Fruit fly (Drosophila melanogaster) whole organism, embryonic: ENCODE results near the gene Crz.
A peak's percentile ranks its signal among the peaks of the same experiment; 100 is the strongest.

Source experiments
- Ada2b ChIP-seq: fragments of 200-800 bp; sonication (Bioruptor generic); IDR thresholded peaks from 2 replicates; pipeline ENCODE4 v1.3.6; 2022; ENCODE audit warnings: missing biosample characterization, missing genetic modification characterization
- Awh ChIP-seq: fragments of 200-800 bp; sonication (Bioruptor generic); IDR thresholded peaks from 2 replicates; pipeline ENCODE4, ENCODE4 v1.3.6; 2022; ENCODE audit warnings: missing biosample characterization, missing genetic modification characterization
- CG10147 ChIP-seq: fragments of 200-800 bp; sonication (Bioruptor generic); optimal IDR thresholded peaks from 2 replicates; lab custom pipeline; 2019; ENCODE audit warnings: missing biosample characterization, mild to moderate bottlenecking, missing genetic modification characterization, moderate library complexity
- CG11695 ChIP-seq: fragments of 200-800 bp; sonication (Bioruptor generic); IDR thresholded peaks from 3 replicates; pipeline ENCODE4 v1.3.6; 2022; ENCODE audit warnings: missing biosample characterization, missing genetic modification characterization
- CG12155 ChIP-seq: fragments of 200-800 bp; sonication (Bioruptor generic); optimal IDR thresholded peaks from 3 replicates; lab custom pipeline; 2016; ENCODE audit warnings: missing biosample characterization, missing genetic modification characterization
- CG1233 ChIP-seq: fragments of 200-800 bp; sonication (Bioruptor generic); optimal IDR thresholded peaks from 4 replicates; lab custom pipeline; 2018; ENCODE audit warnings: missing biosample characterization, mild to moderate bottlenecking, missing genetic modification characterization
- CG12769 ChIP-seq: fragments of 200-800 bp; sonication (Bioruptor generic); optimal IDR thresholded peaks from 2 replicates; lab custom pipeline; 2019; ENCODE audit warnings: missing biosample characterization, mild to moderate bottlenecking, missing genetic modification characterization, moderate library complexity
- CG14014 ChIP-seq: fragments of 200-800 bp; sonication (Bioruptor generic); IDR thresholded peaks from 2 replicates; pipeline ENCODE4 v1.3.6; 2022; ENCODE audit warnings: missing biosample characterization, missing genetic modification characterization
- CG1603 ChIP-seq: fragments of 200-800 bp; sonication (Bioruptor generic); optimal IDR thresholded peaks from 2 replicates; lab custom pipeline; 2019; ENCODE audit warnings: missing biosample characterization, mild to moderate bottlenecking, missing genetic modification characterization, moderate library complexity
- CG32772 ChIP-seq: fragments of 200-800 bp; sonication (Bioruptor generic); IDR thresholded peaks from 2 replicates; pipeline ENCODE4 v1.3.6; 2022; ENCODE audit warnings: missing biosample characterization, missing genetic modification characterization
- CG33557 ChIP-seq: fragments of 200-800 bp; sonication (Bioruptor generic); optimal IDR thresholded peaks from 2 replicates; lab custom pipeline; 2019; ENCODE audit warnings: missing biosample characterization, mild to moderate bottlenecking, missing genetic modification characterization, moderate library complexity
- CG34376 ChIP-seq: fragments of 200-800 bp; sonication (Bioruptor generic); optimal IDR thresholded peaks from 2 replicates; lab custom pipeline; 2018; ENCODE audit warnings: missing biosample characterization, mild to moderate bottlenecking, missing genetic modification characterization
- CG5180 ChIP-seq: fragments of 200-800 bp; sonication (Bioruptor generic); optimal IDR thresholded peaks from 3 replicates; lab custom pipeline; 2017; ENCODE audit warnings: missing biosample characterization, missing genetic modification characterization, mild to moderate bottlenecking, moderate library complexity, missing genetic modification reagents
- CG5953 ChIP-seq: fragments of 200-800 bp; sonication (Bioruptor generic); IDR thresholded peaks from 2 replicates; pipeline ENCODE4 v1.3.6; 2022; ENCODE audit warnings: missing biosample characterization, missing genetic modification characterization
- CG7271 ChIP-seq: fragments of 200-800 bp; sonication (Bioruptor generic); optimal IDR thresholded peaks from 2 replicates; lab custom pipeline; 2018; ENCODE audit warnings: missing biosample characterization, mild to moderate bottlenecking, missing genetic modification characterization, moderate library complexity
- CG7786 ChIP-seq: fragments of 200-800 bp; sonication (Bioruptor generic); optimal IDR thresholded peaks from 2 replicates; lab custom pipeline; 2016; ENCODE audit warnings: missing biosample characterization, missing genetic modification characterization
- CG9876 ChIP-seq: fragments of 200-800 bp; sonication (Bioruptor generic); optimal IDR thresholded peaks from 2 replicates; lab custom pipeline; 2016; ENCODE audit warnings: missing biosample characterization, missing genetic modification characterization
- Fer1 ChIP-seq: fragments of 200-800 bp; sonication (Bioruptor generic); optimal IDR thresholded peaks from 2 replicates; lab custom pipeline; 2017; ENCODE audit warnings: missing biosample characterization, mild to moderate bottlenecking, missing genetic modification characterization
- HLH54F ChIP-seq: fragments of 200-800 bp; sonication (Bioruptor generic); optimal IDR thresholded peaks from 3 replicates; lab custom pipeline; 2016; ENCODE audit warnings: missing biosample characterization, missing genetic modification characterization
- Hand ChIP-seq: fragments of 200-800 bp; sonication (Bioruptor generic); optimal IDR thresholded peaks from 2 replicates; lab custom pipeline; 2017; ENCODE audit warnings: mild to moderate bottlenecking, missing biosample characterization, missing genetic modification reagents, missing genetic modification characterization
- HmgZ ChIP-seq: fragments of 200-800 bp; sonication (Bioruptor generic); optimal IDR thresholded peaks from 2 replicates; lab custom pipeline; 2018; ENCODE audit warnings: missing biosample characterization, mild to moderate bottlenecking, missing genetic modification characterization
- Hr39 ChIP-seq: fragments of >200 bp; optimal IDR thresholded peaks from 2 replicates; lab custom pipeline; 2017
- Lim3 ChIP-seq: fragments of 200-800 bp; sonication (Bioruptor generic); IDR thresholded peaks from 2 replicates; pipeline ENCODE4 v1.3.6; 2022; ENCODE audit warnings: missing biosample characterization, missing genetic modification characterization
- NFAT ChIP-seq: fragments of 200-800 bp; sonication (Bioruptor generic); IDR thresholded peaks from 2 replicates; pipeline ENCODE4 v1.3.6; 2022; ENCODE audit warnings: missing biosample characterization, missing genetic modification characterization
- Optix ChIP-seq: fragments of 200-800 bp; sonication (Bioruptor generic); IDR thresholded peaks from 3 replicates; pipeline ENCODE4 v1.3.6; 2022; ENCODE audit warnings: missing biosample characterization, missing genetic modification characterization
- PHDP ChIP-seq: fragments of 200-800 bp; sonication (Bioruptor generic); optimal IDR thresholded peaks from 3 replicates; lab custom pipeline; 2018; ENCODE audit warnings: missing biosample characterization, mild to moderate bottlenecking, missing genetic modification characterization, moderate library complexity
- Rfx ChIP-seq: fragments of 200-800 bp; sonication (Bioruptor generic); IDR thresholded peaks from 2 replicates; pipeline ENCODE4 v1.3.6; 2022; ENCODE audit warnings: missing biosample characterization, missing genetic modification characterization
- abd-A ChIP-seq: fragments of 200-800 bp; sonication (Bioruptor generic); optimal IDR thresholded peaks from 3 replicates; lab custom pipeline; 2019; ENCODE audit warnings: missing biosample characterization, mild to moderate bottlenecking, missing genetic modification characterization, moderate library complexity
- amos ChIP-seq: fragments of 200-800 bp; sonication (Bioruptor generic); IDR thresholded peaks from 2 replicates; pipeline ENCODE4 v1.3.6; 2022; ENCODE audit warnings: missing biosample characterization, missing genetic modification characterization; ENCODE audit not compliant: partially characterized antibody
- cad ChIP-seq: fragments of >200 bp; optimal IDR thresholded peaks from 2 replicates; lab custom pipeline; 2017; ENCODE audit warnings: missing biosample characterization, missing genetic modification characterization
- chm ChIP-seq: fragments of 200-800 bp; sonication (Bioruptor generic); IDR thresholded peaks from 2 replicates; pipeline ENCODE4 v1.3.6; 2022; ENCODE audit warnings: missing biosample characterization, missing genetic modification characterization
- ems ChIP-seq: fragments of 200-800 bp; sonication (Bioruptor generic); optimal IDR thresholded peaks from 3 replicates; lab custom pipeline; 2016; ENCODE audit warnings: missing biosample characterization, missing genetic modification characterization
- gt ChIP-seq: fragments of 200-800 bp; sonication (Bioruptor generic); IDR thresholded peaks from 2 replicates; pipeline ENCODE4 v1.3.6; 2022; ENCODE audit warnings: missing biosample characterization, missing genetic modification characterization
- ham ChIP-seq: fragments of 200-800 bp; sonication (Bioruptor generic); IDR thresholded peaks from 2 replicates; pipeline ENCODE4 v1.3.6; 2022; ENCODE audit warnings: missing biosample characterization, missing genetic modification characterization
- hth ChIP-seq: fragments of >200 bp; optimal IDR thresholded peaks from 2 replicates; lab custom pipeline; 2017; ENCODE audit warnings: inconsistent platforms
- jumu ChIP-seq: fragments of 200-800 bp; sonication (Bioruptor generic); optimal IDR thresholded peaks from 3 replicates; lab custom pipeline; 2016; ENCODE audit warnings: missing biosample characterization, missing genetic modification characterization
- kay ChIP-seq: fragments of 200-800 bp; sonication (Bioruptor generic); optimal IDR thresholded peaks from 2 replicates; lab custom pipeline; 2016; ENCODE audit warnings: missing biosample characterization, missing genetic modification characterization
- lbe ChIP-seq: fragments of 200-800 bp; sonication (Bioruptor generic); optimal IDR thresholded peaks from 2 replicates; lab custom pipeline; 2016; ENCODE audit warnings: missing biosample characterization, mild to moderate bottlenecking, missing genetic modification characterization
- luna ChIP-seq: fragments of 200-800 bp; sonication (Bioruptor generic); optimal IDR thresholded peaks from 2 replicates; lab custom pipeline; 2016; ENCODE audit warnings: missing biosample characterization, missing genetic modification characterization
- nerfin-1 ChIP-seq: fragments of 200-800 bp; sonication (Bioruptor generic); optimal IDR thresholded peaks from 3 replicates; lab custom pipeline; 2019; ENCODE audit warnings: missing biosample characterization, mild to moderate bottlenecking, missing genetic modification characterization, moderate library complexity
- onecut ChIP-seq: fragments of 200-800 bp; sonication (Bioruptor generic); IDR thresholded peaks from 2 replicates; pipeline ENCODE4 v1.3.6; 2022; ENCODE audit warnings: missing biosample characterization, missing genetic modification characterization
- pan ChIP-seq, 4 experiments: fragments of >200 bp in 3 of 4; fragments of 200-800 bp in 1 of 4; sonication (Bioruptor generic) in 1 of 4; optimal IDR thresholded peaks in 3 of 4; IDR thresholded peaks in 1 of 4; 2 replicates each; pipeline versions ENCODE4 v1.3.6 to Lab custom; 2017 to 2022; ENCODE audit warnings: missing biosample characterization in 2 of 4, missing genetic modification characterization in 2 of 4, mixed read lengths in 1 of 4
- pfk ChIP-seq: fragments of 200-800 bp; sonication (Bioruptor generic); optimal IDR thresholded peaks from 2 replicates; lab custom pipeline; 2018; ENCODE audit warnings: missing biosample characterization, mild to moderate bottlenecking, missing genetic modification characterization, moderate library complexity
- phol ChIP-seq: fragments of 200-800 bp; sonication (Bioruptor generic); optimal IDR thresholded peaks from 3 replicates; lab custom pipeline; 2018; ENCODE audit warnings: missing biosample characterization, mild to moderate bottlenecking, missing genetic modification characterization, moderate library complexity
- row ChIP-seq: fragments of 200-800 bp; sonication (Bioruptor generic); IDR thresholded peaks from 3 replicates; pipeline ENCODE4 v1.3.6; 2022; ENCODE audit warnings: missing biosample characterization, missing genetic modification characterization
- tx ChIP-seq: fragments of 200-800 bp; sonication (Bioruptor generic); optimal IDR thresholded peaks from 2 replicates; lab custom pipeline; 2016; ENCODE audit warnings: missing biosample characterization, missing genetic modification characterization
- usp ChIP-seq: fragments of >200 bp; optimal IDR thresholded peaks from 2 replicates; lab custom pipeline; 2017; ENCODE audit warnings: missing biosample characterization, missing genetic modification characterization
- vfl ChIP-seq: fragments of 200-800 bp; sonication (Bioruptor generic); optimal IDR thresholded peaks from 2 replicates; lab custom pipeline; 2016; ENCODE audit warnings: missing biosample characterization, missing genetic modification characterization

Crz gene

dm6 chr3R:14277894-14278522 is 36.6 kb upstream of the Crz start (continued):
- TF ChIP-seq CG33557 (GFP tag; lab: Kevin White, UChicago) (peak; percentile 79), CG12769 (tag; lab: Kevin White, UChicago) (no peak), phol (peak; percentile 81), Lim3 (no peak), kay (GFP tag; lab: Kevin White, UChicago) (peak; percentile 59), CG12155 (GFP tag; lab: Kevin White, UChicago) (no peak), NFAT (GFP tag; lab: Robert Waterston, UW) (peak; percentile 40; the same call in 1 of the 2 replicates), Hand (peak; percentile 90), onecut (GFP tag; lab: Robert Waterston, UW) (peak; percentile 81)

dm6 chr3R:14278523-14279303 is 35.9 kb upstream of the Crz start:
- TF ChIP-seq Ada2b (GFP tag; lab: Robert Waterston, UW): 0 out of 2 replicates have a peak, but pooled peaks have one; percentile 5
- no peak for TF ChIP-seq CG10147
- TF ChIP-seq CG7786: no peak
- TF ChIP-seq CG11695 (GFP tag; lab: Robert Waterston, UW): 0 out of 3 replicates have a peak, but pooled peaks have one; percentile 10
- no peak for TF ChIP-seq Optix (GFP tag; lab: Robert Waterston, UW)
- peak; percentile 49 for TF ChIP-seq row (GFP tag; lab: Robert Waterston, UW)
- no peak for TF ChIP-seq CG5180 (GFP tag; lab: Kevin White, UChicago)
- no peak for TF ChIP-seq Awh (GFP tag; lab: Robert Waterston, UW)
- TF ChIP-seq CG1603: peak; percentile 12
- TF ChIP-seq jumu: peak; percentile 12
- no peak for TF ChIP-seq hth
- no peak for TF ChIP-seq CG9876 (GFP tag; lab: Kevin White, UChicago)
- TF ChIP-seq cad (GFP tag; lab: Kevin White, UChicago): peak; percentile 83
- TF ChIP-seq Hr39 (lab: Kevin White, UChicago): no peak
- no peak for TF ChIP-seq HLH54F (GFP tag; lab: Kevin White, UChicago)
- no peak for TF ChIP-seq ham (GFP tag; lab: Robert Waterston, UW)
- TF ChIP-seq vfl (GFP tag; lab: Kevin White, UChicago): no peak
- TF ChIP-seq usp: no peak
- no peak for TF ChIP-seq CG7271 (tag; lab: Kevin White, UChicago)
- peak; percentile 38 for TF ChIP-seq Rfx (GFP tag; lab: Robert Waterston, UW)
- peak; percentile 89 for TF ChIP-seq abd-A (tag; lab: Kevin White, UChicago)
- peak; percentile 33 for TF ChIP-seq nerfin-1 (tag; lab: Kevin White, UChicago)
- no peak for TF ChIP-seq amos (GFP tag; lab: Robert Waterston, UW)
- no peak for TF ChIP-seq CG1233 (GFP tag; lab: Kevin White, UChicago)
- TF ChIP-seq PHDP (tag; lab: Kevin White, UChicago): peak; percentile 13
- TF ChIP-seq CG34376 (GFP tag; lab: Kevin White, UChicago): no peak
- peak; percentile 38; the same call in 1 of the 2 replicates for TF ChIP-seq CG14014 (GFP tag; lab: Robert Waterston, UW)
- TF ChIP-seq Fer1 (GFP tag; lab: Kevin White, UChicago): no peak
- no peak for TF ChIP-seq HmgZ (tag; lab: Kevin White, UChicago)
- peak; percentile 59 for TF ChIP-seq lbe (GFP tag; lab: Kevin White, UChicago)
- TF ChIP-seq CG5953 (GFP tag; lab: Robert Waterston, UW): no peak
- TF ChIP-seq pan (optimal IDR thresholded peaks at IDR 0.05; lab: Kevin White, UChicago): no peak
- TF ChIP-seq pan (GFP tag; optimal IDR thresholded peaks at IDR 0.05 in 1 of 2, IDR thresholded peaks at IDR 0.05 in 1 of 2): peak in 1 of 2 experiments; percentile 17
- no peak for TF ChIP-seq pfk
- no peak for TF ChIP-seq luna
- TF ChIP-seq gt: no peak
- TF ChIP-seq ems (GFP tag; lab: Kevin White, UChicago): peak; percentile 15
- no peak for TF ChIP-seq tx (GFP tag; lab: Kevin White, UChicago)
- 0 out of 2 replicates have a peak, but pooled peaks have one; percentile 41 for TF ChIP-seq chm (GFP tag; lab: Robert Waterston, UW)
- peak; percentile 81 for TF ChIP-seq CG32772 (GFP tag; lab: Robert Waterston, UW)
